Worm (Caenorhabditis elegans): ENCODE results near the gene Y45F3A.5.

DNA sequence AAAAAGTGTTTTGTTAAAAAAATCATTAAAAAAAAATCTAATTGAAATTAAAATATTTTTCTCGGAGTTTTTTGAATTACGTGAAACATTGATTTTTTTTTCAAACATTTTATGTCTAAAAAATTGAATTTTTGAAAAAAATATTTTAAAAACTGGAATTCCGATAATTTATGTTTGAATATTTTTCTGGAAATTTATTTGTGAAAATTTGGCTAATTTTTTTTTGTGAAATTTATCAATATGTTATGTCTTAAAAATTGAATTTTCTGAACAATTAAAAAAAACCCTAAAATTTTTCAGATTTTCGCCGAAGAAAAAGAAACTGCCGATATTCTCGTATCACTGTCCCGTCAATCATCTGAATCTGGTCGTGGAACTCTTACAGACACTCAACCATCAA lies 26.2 kb upstream of the Y45F3A.5 start, which contains the start of gene Y39A1A.24:
- TF ChIP-seq nhr-12 (tag; optimal IDR thresholded peaks at IDR 0.05) (no peak), pha-4 (tag; optimal IDR thresholded peaks at IDR 0.05) (no peak), nhr-237 (tag; optimal IDR thresholded peaks at IDR 0.05) (no peak), zag-1 (tag; optimal IDR thresholded peaks at IDR 0.05) (no peak), unc-62 (GFP tag; optimal IDR thresholded peaks at IDR 0.05) (no peak), nhr-23 (tag; optimal IDR thresholded peaks at IDR 0.05) (no peak), pqm-1 (tag; optimal IDR thresholded peaks at IDR 0.05) (no peak), nhr-11 (tag; optimal IDR thresholded peaks at IDR 0.05) (no peak)

Data from whole organism, L3 larva.